Worm (Caenorhabditis elegans): ENCODE data around the gene C54D10.13.

ce11 chrV:12455695-12456094 is 23.6 kb upstream of the C54D10.13 start:
- no peak for TF ChIP-seq ztf-11 (tag; optimal IDR thresholded peaks at IDR 0.05)
- no peak for TF ChIP-seq zip-8 (tag; optimal IDR thresholded peaks at IDR 0.05)
- no peak for TF ChIP-seq unc-62 (GFP tag; optimal IDR thresholded peaks at IDR 0.05)
- TF ChIP-seq unc-39 (tag; optimal IDR thresholded peaks at IDR 0.05): no peak
- TF ChIP-seq nhr-28 (tag; optimal IDR thresholded peaks at IDR 0.05): no peak
- no peak for TF ChIP-seq tbx-8 (GFP tag; optimal IDR thresholded peaks at IDR 0.05)
- no peak for TF ChIP-seq lsy-2 (tag; optimal IDR thresholded peaks at IDR 0.05)
- TF ChIP-seq lin-13 (tag; optimal IDR thresholded peaks at IDR 0.05): no peak
- no peak for TF ChIP-seq pha-4 (tag; optimal IDR thresholded peaks at IDR 0.05)

All from whole organism, mixed stage, embryonic.